Worm (Caenorhabditis elegans): ENCODE results near the gene F55G1.1.

- TF ChIP-seq mxl-1 (tag; optimal IDR thresholded peaks at IDR 0.05), result no peak
- TF ChIP-seq akir-1 (GFP tag; optimal IDR thresholded peaks at IDR 0.05), result no peak
- TF ChIP-seq snpc-4 (GFP tag; optimal IDR thresholded peaks at IDR 0.05), result no peak
- TF ChIP-seq snpc-4 (tag; optimal IDR thresholded peaks at IDR 0.05), result no peak
- no peak for TF ChIP-seq lir-1 (GFP tag; conservative IDR thresholded peaks at IDR 0.05)
- no peak for TF ChIP-seq ets-4 (GFP tag; optimal IDR thresholded peaks at IDR 0.05)
- no peak for TF ChIP-seq cebp-2 (GFP tag; IDR thresholded peaks at IDR 0.05)
- TF ChIP-seq somi-1 (GFP tag; optimal IDR thresholded peaks at IDR 0.05), result no peak
- TF ChIP-seq ztf-6 (GFP tag; IDR thresholded peaks at IDR 0.05), result no peak
Measured at ce11 chrIV:7521591-7521990, 30.0 kb downstream of the F55G1.1 start.

All from whole organism, young adult.